Worm (Caenorhabditis elegans) whole organism, young adult: Measurements from ENCODE around the gene fbxa-74.

Experiments used
- B0261.1 ChIP-seq: sonication (generic microtip); optimal IDR thresholded peaks from 2 replicates; lab custom pipeline; 2016; ENCODE audit warnings: mild to moderate bottlenecking, missing genetic modification characterization, moderate library complexity, missing compliant biosample characterization
- C06A6.2 ChIP-seq: fragments of 200-800 bp; sonication (Bioruptor generic); conservative IDR thresholded peaks from 2 replicates; pipeline ENCODE4 v1.3.6; 2022; ENCODE audit warnings: missing genetic modification characterization, missing compliant biosample characterization
- ama-1 ChIP-seq, 3 experiments: fragments of 150-350 bp in 1 of 3; sonication (generic microtip) in 2 of 3; optimal IDR thresholded peaks; 2 replicates each; lab custom pipeline; 2014 to 2018; ENCODE audit warnings: missing biosample characterization in 2 of 3, missing genetic modification characterization in 2 of 3, missing genetic modification reagents in 2 of 3
- aptf-2 ChIP-seq: fragments of 200-800 bp; sonication (Bioruptor generic); conservative IDR thresholded peaks from 2 replicates; pipeline ENCODE4 v1.3.6; 2022; ENCODE audit warnings: missing genetic modification reagents, missing genetic modification characterization, missing compliant biosample characterization
- ceh-27 ChIP-seq: fragments of 200-800 bp; sonication (Bioruptor generic); optimal IDR thresholded peaks from 2 replicates; lab custom pipeline; 2018; ENCODE audit warnings: mild to moderate bottlenecking, missing genetic modification characterization, moderate library complexity, missing compliant biosample characterization
- dpff-1 ChIP-seq: sonication (generic microtip); optimal IDR thresholded peaks from 2 replicates; lab custom pipeline; 2017; ENCODE audit warnings: mild to moderate bottlenecking, missing genetic modification characterization, missing compliant biosample characterization
- dpl-1 ChIP-seq: fragments of 150-350 bp; optimal IDR thresholded peaks from 2 replicates; lab custom pipeline; 2014; ENCODE audit warnings: missing biosample characterization, missing genetic modification reagents, missing genetic modification characterization
- efl-1 ChIP-seq: fragments of 150-350 bp; optimal IDR thresholded peaks from 2 replicates; lab custom pipeline; 2014; ENCODE audit warnings: missing biosample characterization, missing genetic modification reagents, missing genetic modification characterization
- egrh-3 ChIP-seq: fragments of 200-800 bp; sonication (Bioruptor generic); IDR thresholded peaks from 2 replicates; pipeline ENCODE4 v1.3.6; 2022; ENCODE audit warnings: missing genetic modification reagents, missing genetic modification characterization, missing compliant biosample characterization
- nfya-1 ChIP-seq: sonication (generic microtip); optimal IDR thresholded peaks from 2 replicates; lab custom pipeline; 2017; ENCODE audit warnings: antibody characterized with exemption, missing compliant biosample characterization, missing genetic modification characterization, borderline replicate concordance; ENCODE audit not compliant: insufficient read depth
- pbrm-1 ChIP-seq: fragments of 200-800 bp; sonication (Bioruptor generic); IDR thresholded peaks from 2 replicates; pipeline ENCODE4 v1.3.6; 2022; ENCODE audit warnings: missing genetic modification reagents, missing genetic modification characterization, missing compliant biosample characterization
- pha-4 ChIP-seq: fragments of 150-350 bp; sonication (generic microtip); optimal IDR thresholded peaks from 2 replicates; lab custom pipeline; 2014; ENCODE audit warnings: missing biosample characterization, missing genetic modification reagents, missing genetic modification characterization
- snpc-4 ChIP-seq, 5 experiments: fragments of 150-350 bp in 1 of 5; sonication (generic microtip) in 4 of 5; optimal IDR thresholded peaks; 2 replicates each; lab custom pipeline; 2014 to 2018; ENCODE audit warnings: missing genetic modification characterization in 5 of 5, missing biosample characterization in 3 of 5, antibody characterized with exemption in 2 of 5, mild to moderate bottlenecking in 2 of 5, missing compliant biosample characterization in 2 of 5, missing genotype in 2 of 5, moderate library complexity in 2 of 5, missing genetic modification reagents in 1 of 5

DNA sequence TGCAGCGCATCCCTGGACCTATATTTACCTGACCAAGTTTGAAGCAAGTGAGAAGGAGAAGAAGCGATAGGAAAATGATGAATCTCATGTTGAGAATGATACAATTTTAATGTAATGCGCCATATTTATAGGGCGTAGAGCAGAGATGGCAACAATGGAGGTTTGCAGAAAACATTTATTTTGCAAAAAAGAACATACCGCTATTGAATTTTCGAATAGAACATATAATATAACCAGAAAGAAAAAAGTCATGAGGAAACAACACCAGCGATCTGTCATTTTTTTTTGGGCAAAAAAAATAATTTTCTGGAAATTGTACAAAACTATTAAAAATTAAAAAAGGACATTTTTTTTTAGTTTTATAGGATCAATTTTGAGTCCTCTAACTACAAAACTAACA, 3.6 kb upstream of the fbxa-74 start, which contains the start of gene spex-3:
- no peak for TF ChIP-seq pha-4 (tag; lab: Kevin White, UChicago)
- TF ChIP-seq dpl-1 (GFP tag; lab: Kevin White, UChicago) = no peak
- no peak for TF ChIP-seq dpff-1
- no peak for TF ChIP-seq C06A6.2 (GFP tag; lab: Robert Waterston, UW)
- TF ChIP-seq efl-1 (GFP tag; lab: Kevin White, UChicago) = no peak
- TF ChIP-seq nfya-1 (tag; lab: Kevin White, UChicago) = no peak
- TF ChIP-seq ceh-27 (GFP tag; lab: Kevin White, UChicago) = no peak
- TF ChIP-seq snpc-4 (GFP tag; optimal IDR thresholded peaks at IDR 0.05; lab: Kevin White, UChicago) = no peak
- no peak for TF ChIP-seq snpc-4 (tag; optimal IDR thresholded peaks at IDR 0.05; lab: Kevin White, UChicago)
- TF ChIP-seq aptf-2 (GFP tag; lab: Robert Waterston, UW) = no peak
- no peak for TF ChIP-seq pbrm-1 (GFP tag; lab: Robert Waterston, UW)
- no peak for TF ChIP-seq egrh-3 (GFP tag; lab: Robert Waterston, UW)
- TF ChIP-seq B0261.1 (tag; lab: Kevin White, UChicago) = no peak
- TF ChIP-seq ama-1 (optimal IDR thresholded peaks at IDR 0.05; lab: Kevin White, UChicago) = no peak
- no peak for TF ChIP-seq ama-1 (GFP tag; optimal IDR thresholded peaks at IDR 0.05; lab: Kevin White, UChicago)
